Worm (Caenorhabditis elegans) whole organism, late embryonic: ENCODE data around the gene zif-1.
A peak's percentile ranks its signal among the peaks of the same experiment; 100 is the strongest.
"Not testable (repeated sequence)": the region's sequence is repeated elsewhere in the genome, so short reads cannot be mapped to it uniquely, and the experiment has no call there.

Experiments used
- C08G9.2 ChIP-seq: sonication (generic microtip); optimal IDR thresholded peaks from 2 replicates; lab custom pipeline; 2016; ENCODE audit warnings: mild to moderate bottlenecking, missing genetic modification characterization, moderate library complexity, missing compliant biosample characterization
- C38D4.7 ChIP-seq: fragments of 200-800 bp; sonication (Bioruptor generic); optimal IDR thresholded peaks from 2 replicates; lab custom pipeline; 2018; ENCODE audit warnings: mild to moderate bottlenecking, missing genetic modification characterization, moderate library complexity, missing compliant biosample characterization
- F13H6.1 ChIP-seq: sonication (generic microtip); optimal IDR thresholded peaks from 2 replicates; lab custom pipeline; 2016; ENCODE audit warnings: missing genetic modification characterization, missing compliant biosample characterization
- K02D7.2 ChIP-seq: sonication (generic microtip); optimal IDR thresholded peaks from 2 replicates; lab custom pipeline; 2017; ENCODE audit warnings: mild to moderate bottlenecking, missing genetic modification characterization, missing compliant biosample characterization
- K09A11.1 ChIP-seq: sonication (generic microtip); optimal IDR thresholded peaks from 2 replicates; lab custom pipeline; 2017; ENCODE audit warnings: antibody characterized with exemption, mild to moderate bottlenecking, missing genetic modification characterization, missing compliant biosample characterization; ENCODE audit not compliant: insufficient read depth
- T23F11.4 ChIP-seq: fragments of 200-800 bp; sonication (Bioruptor generic); optimal IDR thresholded peaks from 2 replicates; lab custom pipeline; 2018; ENCODE audit warnings: mild to moderate bottlenecking, missing genetic modification characterization, missing compliant biosample characterization
- ama-1 ChIP-seq: fragments of 150-350 bp; optimal IDR thresholded peaks from 2 replicates; lab custom pipeline; 2014
- ceh-14 ChIP-seq: sonication (generic microtip); optimal IDR thresholded peaks from 2 replicates; lab custom pipeline; 2016; ENCODE audit warnings: missing genotype, missing genetic modification characterization, missing compliant biosample characterization
- ceh-18 ChIP-seq: sonication (generic microtip); optimal IDR thresholded peaks from 2 replicates; lab custom pipeline; 2016; ENCODE audit warnings: missing genetic modification characterization, missing compliant biosample characterization
- ceh-19 ChIP-seq: fragments of 200-800 bp; sonication (Bioruptor generic); optimal IDR thresholded peaks from 2 replicates; lab custom pipeline; 2018; ENCODE audit warnings: mild to moderate bottlenecking, missing genetic modification characterization, missing compliant biosample characterization
- ceh-2 ChIP-seq: sonication (generic microtip); optimal IDR thresholded peaks from 2 replicates; lab custom pipeline; 2016; ENCODE audit warnings: missing genotype, missing genetic modification characterization, missing compliant biosample characterization
- ceh-22 ChIP-seq: sonication (generic microtip); optimal IDR thresholded peaks from 2 replicates; lab custom pipeline; 2017; ENCODE audit warnings: missing biosample characterization, missing genetic modification characterization
- ceh-24 ChIP-seq: sonication (generic microtip); optimal IDR thresholded peaks from 2 replicates; lab custom pipeline; 2016; ENCODE audit warnings: mild to moderate bottlenecking, missing genetic modification characterization, missing compliant biosample characterization
- ceh-30 ChIP-seq: fragments of 150-350 bp; optimal IDR thresholded peaks from 2 replicates; lab custom pipeline; 2014; ENCODE audit warnings: missing biosample characterization, missing genetic modification characterization
- ceh-31 ChIP-seq: sonication (generic microtip); optimal IDR thresholded peaks from 2 replicates; lab custom pipeline; 2016; ENCODE audit warnings: missing genetic modification characterization, missing compliant biosample characterization
- ceh-34 ChIP-seq: sonication (generic microtip); optimal IDR thresholded peaks from 2 replicates; lab custom pipeline; 2016; ENCODE audit warnings: mild to moderate bottlenecking, missing genetic modification characterization, missing compliant biosample characterization
- ceh-45 ChIP-seq: fragments of 200-800 bp; sonication (Bioruptor generic); IDR thresholded peaks from 2 replicates; pipeline ENCODE4 v1.3.6; 2022; ENCODE audit warnings: missing genetic modification reagents, missing genetic modification characterization, missing compliant biosample characterization
- ceh-48 ChIP-seq: sonication (generic microtip); optimal IDR thresholded peaks from 2 replicates; lab custom pipeline; 2016; ENCODE audit warnings: missing genetic modification characterization, inconsistent platforms, missing compliant biosample characterization
- ceh-9 ChIP-seq: sonication (generic microtip); optimal IDR thresholded peaks from 2 replicates; lab custom pipeline; 2016; ENCODE audit warnings: mild to moderate bottlenecking, missing genetic modification characterization, inconsistent platforms, missing compliant biosample characterization
- che-1 ChIP-seq: sonication (generic microtip); optimal IDR thresholded peaks from 2 replicates; lab custom pipeline; 2016; ENCODE audit warnings: mild to moderate bottlenecking, missing genetic modification characterization, missing compliant biosample characterization
- dmd-4 ChIP-seq: sonication (generic microtip); optimal IDR thresholded peaks from 2 replicates; lab custom pipeline; 2016; ENCODE audit warnings: borderline replicate concordance, missing genetic modification characterization, missing compliant biosample characterization
- dve-1 ChIP-seq: sonication (generic microtip); optimal IDR thresholded peaks from 2 replicates; lab custom pipeline; 2017; ENCODE audit warnings: antibody characterized with exemption, mild to moderate bottlenecking, missing genetic modification characterization, missing compliant biosample characterization
- elt-2 ChIP-seq: sonication (generic microtip); optimal IDR thresholded peaks from 2 replicates; lab custom pipeline; 2016; ENCODE audit warnings: missing genetic modification reagents, missing genetic modification characterization, missing compliant biosample characterization
- elt-4 ChIP-seq: sonication (generic microtip); optimal IDR thresholded peaks from 2 replicates; lab custom pipeline; 2016; ENCODE audit warnings: missing genetic modification characterization, missing compliant biosample characterization
- eyg-1 ChIP-seq: sonication (generic microtip); optimal IDR thresholded peaks from 2 replicates; lab custom pipeline; 2016; ENCODE audit warnings: missing genotype, missing genetic modification characterization, missing compliant biosample characterization
- fkh-10 ChIP-seq: fragments of 150-350 bp; optimal IDR thresholded peaks from 2 replicates; lab custom pipeline; 2014; ENCODE audit warnings: missing biosample characterization, missing genetic modification reagents, missing genetic modification characterization
- fkh-6 ChIP-seq: sonication (generic microtip); optimal IDR thresholded peaks from 2 replicates; lab custom pipeline; 2016; ENCODE audit warnings: missing genetic modification characterization, missing compliant biosample characterization
- gmeb-2 ChIP-seq: sonication (generic microtip); optimal IDR thresholded peaks from 2 replicates; lab custom pipeline; 2016; ENCODE audit warnings: missing genetic modification characterization, inconsistent platforms, missing compliant biosample characterization
- hlh-13 ChIP-seq: fragments of 200-800 bp; sonication (Bioruptor generic); optimal IDR thresholded peaks from 2 replicates; lab custom pipeline; 2018; ENCODE audit warnings: mild to moderate bottlenecking, missing genetic modification characterization, missing compliant biosample characterization
- hlh-15 ChIP-seq: sonication (generic microtip); optimal IDR thresholded peaks from 2 replicates; lab custom pipeline; 2016; ENCODE audit warnings: missing genetic modification characterization, missing compliant biosample characterization
- hlh-30 ChIP-seq: sonication (generic microtip); optimal IDR thresholded peaks from 2 replicates; lab custom pipeline; 2017; ENCODE audit warnings: antibody characterized with exemption, missing genetic modification characterization, missing compliant biosample characterization; ENCODE audit not compliant: insufficient read depth
- hlh-6 ChIP-seq: sonication (generic microtip); optimal IDR thresholded peaks from 2 replicates; lab custom pipeline; 2016; ENCODE audit warnings: missing genotype, missing genetic modification characterization, missing compliant biosample characterization
- hlh-8 ChIP-seq: sonication (generic microtip); optimal IDR thresholded peaks from 2 replicates; lab custom pipeline; 2016; ENCODE audit warnings: missing genotype, missing genetic modification characterization, missing compliant biosample characterization
- lim-6 ChIP-seq: sonication (generic microtip); optimal IDR thresholded peaks from 2 replicates; lab custom pipeline; 2016; ENCODE audit warnings: missing genetic modification characterization, missing compliant biosample characterization
- nfya-1 ChIP-seq: sonication (generic microtip); optimal IDR thresholded peaks from 2 replicates; lab custom pipeline; 2017; ENCODE audit warnings: missing genetic modification characterization, mild to moderate bottlenecking, missing compliant biosample characterization, antibody characterized with exemption, moderate library complexity
- nhr-232 ChIP-seq: sonication (generic microtip); optimal IDR thresholded peaks from 2 replicates; lab custom pipeline; 2016; ENCODE audit warnings: missing genetic modification characterization, missing compliant biosample characterization
- odd-2 ChIP-seq: sonication (generic microtip); optimal IDR thresholded peaks from 2 replicates; lab custom pipeline; 2017; ENCODE audit warnings: antibody characterized with exemption, mild to moderate bottlenecking, missing genetic modification characterization, missing compliant biosample characterization
- pag-3 ChIP-seq: sonication (generic microtip); optimal IDR thresholded peaks from 2 replicates; lab custom pipeline; 2016; ENCODE audit warnings: missing compliant biosample characterization, missing genetic modification characterization, borderline replicate concordance
- pat-9 ChIP-seq: fragments of 200-800 bp; sonication (Bioruptor generic); optimal IDR thresholded peaks from 2 replicates; lab custom pipeline; 2018; ENCODE audit warnings: mild to moderate bottlenecking, missing genetic modification characterization, moderate library complexity, missing compliant biosample characterization
- pax-1 ChIP-seq: fragments of 150-350 bp; optimal IDR thresholded peaks from 2 replicates; lab custom pipeline; 2014; ENCODE audit warnings: missing biosample characterization, missing genetic modification characterization
- pha-2 ChIP-seq: sonication (generic microtip); optimal IDR thresholded peaks from 2 replicates; lab custom pipeline; 2017; ENCODE audit warnings: mild to moderate bottlenecking, missing genetic modification characterization, missing compliant biosample characterization
- pqm-1 ChIP-seq: sonication (generic microtip); optimal IDR thresholded peaks from 2 replicates; lab custom pipeline; 2016; ENCODE audit warnings: missing genetic modification characterization, missing compliant biosample characterization
- pros-1 ChIP-seq: fragments of 150-350 bp; optimal IDR thresholded peaks from 2 replicates; lab custom pipeline; 2014; ENCODE audit warnings: missing biosample characterization, missing genetic modification reagents, missing genetic modification characterization
- ref-2 ChIP-seq: sonication (generic microtip); optimal IDR thresholded peaks from 2 replicates; lab custom pipeline; 2016; ENCODE audit warnings: missing genetic modification characterization, missing compliant biosample characterization
- sox-4 ChIP-seq: sonication (generic microtip); optimal IDR thresholded peaks from 2 replicates; lab custom pipeline; 2017; ENCODE audit warnings: mild to moderate bottlenecking, missing genetic modification characterization, inconsistent platforms, missing compliant biosample characterization
- tbx-2 ChIP-seq: sonication (generic microtip); optimal IDR thresholded peaks from 2 replicates; lab custom pipeline; 2016; ENCODE audit warnings: missing genetic modification characterization, missing compliant biosample characterization
- tbx-7 ChIP-seq: sonication (generic microtip); optimal IDR thresholded peaks from 2 replicates; lab custom pipeline; 2016; ENCODE audit warnings: missing genotype, missing genetic modification characterization, missing compliant biosample characterization
- unc-3 ChIP-seq, 2 experiments: fragments of 200-800 bp in 1 of 2; sonication (Bioruptor generic) in 1 of 2; sonication (generic microtip) in 1 of 2; conservative IDR thresholded peaks in 1 of 2; optimal IDR thresholded peaks in 1 of 2; 2 replicates each; pipeline versions ENCODE4 v1.3.6 to Lab custom; 2016 to 2022; ENCODE audit warnings: missing compliant biosample characterization in 2 of 2, missing genetic modification characterization in 2 of 2, missing genetic modification reagents in 1 of 2
- unc-42 ChIP-seq: sonication (generic microtip); optimal IDR thresholded peaks from 2 replicates; lab custom pipeline; 2016; ENCODE audit warnings: missing genotype, missing genetic modification characterization, missing compliant biosample characterization
- ztf-16 ChIP-seq: sonication (generic microtip); optimal IDR thresholded peaks from 2 replicates; lab custom pipeline; 2017; ENCODE audit warnings: missing genetic modification characterization, missing compliant biosample characterization

The zif-1 gene

DNA sequence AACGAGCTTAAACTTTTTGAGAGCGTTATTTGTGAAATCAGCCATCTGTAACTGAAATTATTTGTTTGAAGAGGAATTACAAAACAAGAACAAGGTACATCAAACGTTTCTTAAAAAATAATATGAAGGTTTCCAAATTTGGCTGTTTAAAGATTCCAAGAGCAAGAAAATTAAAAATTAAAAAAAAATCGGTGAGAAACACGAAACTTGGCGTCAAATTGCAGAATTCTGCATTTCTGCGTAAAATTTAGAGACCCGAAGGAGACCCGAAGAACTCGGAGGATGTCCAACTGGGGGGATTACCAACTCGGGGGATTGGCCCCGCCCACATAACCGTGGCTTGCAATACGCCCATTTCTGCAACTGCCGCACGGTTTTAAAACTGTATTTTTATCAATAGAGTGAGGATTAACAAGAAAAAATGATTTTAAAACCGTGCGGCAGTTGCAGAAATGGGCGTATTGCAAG, 3.4 kb downstream of the zif-1 start, which contains the start of gene rab-6.1:
Gene rab-6.1, minus strand, starts transcription at position 51 of the 468 bp plus-strand sequence.
- TF ChIP-seq dve-1; ceh-24 (tag; lab: Kevin White, UChicago); elt-2: not testable (repeated sequence)

DNA sequence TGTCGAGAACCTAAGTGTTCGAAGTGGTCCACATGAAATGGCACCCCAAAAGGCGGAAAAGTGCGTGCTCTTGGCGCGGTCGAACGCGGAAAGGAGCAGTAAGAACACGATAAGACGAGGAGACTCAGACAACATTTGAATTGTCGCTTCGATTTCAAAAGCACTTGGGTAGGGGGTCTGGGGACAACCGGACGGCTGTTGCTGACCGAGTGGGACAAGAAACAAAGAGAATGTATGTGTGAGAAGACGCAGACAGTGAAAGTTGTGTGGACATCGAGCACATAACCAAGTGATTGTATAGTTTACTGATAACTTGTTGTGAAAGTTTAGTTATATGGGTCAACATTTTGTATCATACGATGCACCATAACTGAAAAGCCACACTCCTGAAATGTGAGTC, 4.6 kb downstream of the zif-1 start:
- TF ChIP-seq ref-2 (tag; lab: Kevin White, UChicago) (peak; percentile 15), hlh-15 (tag; lab: Kevin White, UChicago) (no peak), ceh-24 (tag; lab: Kevin White, UChicago) (no peak), ztf-16 (tag; lab: Kevin White, UChicago) (no peak), tbx-7 (tag; lab: Kevin White, UChicago) (no peak), pax-1 (tag; lab: Kevin White, UChicago) (no peak), ceh-22 (tag; lab: Kevin White, UChicago) (no peak), C08G9.2 (no peak), odd-2 (no peak), eyg-1 (tag; lab: Kevin White, UChicago) (no peak), unc-42 (tag; lab: Kevin White, UChicago) (no peak), C38D4.7 (GFP tag; lab: Kevin White, UChicago) (no peak), ceh-19 (GFP tag; lab: Kevin White, UChicago) (no peak), sox-4 (tag; lab: Kevin White, UChicago) (no peak), pag-3 (tag; lab: Kevin White, UChicago) (no peak), tbx-2 (tag; lab: Kevin White, UChicago) (peak; percentile 46), pros-1 (tag; lab: Kevin White, UChicago) (no peak), ceh-45 (GFP tag; lab: Robert Waterston, UW) (no peak), F13H6.1 (tag; lab: Kevin White, UChicago) (no peak), K09A11.1 (tag; lab: Kevin White, UChicago) (no peak), nhr-232 (tag; lab: Kevin White, UChicago) (no peak), fkh-10 (GFP tag; lab: Kevin White, UChicago) (no peak), hlh-8 (tag; lab: Kevin White, UChicago) (no peak), elt-2 (peak; percentile 39), dve-1 (peak; percentile 8), ama-1 (lab: Kevin White, UChicago) (no peak), dmd-4 (tag; lab: Kevin White, UChicago) (no peak), ceh-34 (tag; lab: Kevin White, UChicago) (no peak), gmeb-2 (no peak), pat-9 (no peak), ceh-30 (tag; lab: Kevin White, UChicago) (no peak), hlh-30 (no peak), lim-6 (tag; lab: Kevin White, UChicago) (no peak), ceh-9 (no peak), ceh-48 (tag; lab: Kevin White, UChicago) (no peak), ceh-18 (peak; percentile 25), ceh-31 (no peak), elt-4 (tag; lab: Kevin White, UChicago) (no peak), pqm-1 (tag; lab: Kevin White, UChicago) (no peak), ceh-2 (no peak), pha-2 (tag; lab: Kevin White, UChicago) (no peak), hlh-6 (tag; lab: Kevin White, UChicago) (no peak), hlh-13 (GFP tag; lab: Kevin White, UChicago) (no peak), unc-3 (GFP tag; conservative IDR thresholded peaks at IDR 0.05; lab: Robert Waterston, UW) (no peak), unc-3 (tag; optimal IDR thresholded peaks at IDR 0.05; lab: Kevin White, UChicago) (no peak), nfya-1 (tag; lab: Kevin White, UChicago) (no peak), fkh-6 (tag; lab: Kevin White, UChicago) (no peak), che-1 (tag; lab: Kevin White, UChicago) (no peak), K02D7.2 (tag; lab: Kevin White, UChicago) (no peak), T23F11.4 (GFP tag; lab: Kevin White, UChicago) (peak; percentile 28), ceh-14 (tag; lab: Kevin White, UChicago) (no peak)
